Worm (Caenorhabditis elegans): ENCODE measurements around the gene R148.7.

DNA sequence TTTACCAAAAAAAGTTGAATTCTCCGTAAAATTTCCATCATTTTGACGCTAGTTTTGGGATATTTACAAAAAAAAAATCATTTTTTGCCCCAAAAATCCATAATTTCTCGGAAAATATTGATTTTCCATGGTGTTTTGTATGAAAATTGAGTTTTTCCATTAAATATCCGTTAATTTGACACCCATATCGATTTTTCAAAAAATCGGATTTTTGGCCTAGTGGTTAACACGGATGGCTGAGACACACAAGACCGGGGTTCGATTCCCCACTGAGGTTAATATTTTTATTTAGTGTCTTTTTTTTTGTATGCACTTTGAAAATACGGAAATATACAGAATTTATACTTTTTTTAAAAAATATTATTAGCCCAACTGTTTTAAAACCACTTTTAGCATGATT, 13.0 kb downstream of the R148.7 start:
- TF ChIP-seq ama-1 (optimal IDR thresholded peaks at IDR 0.05) = no peak
- no peak for TF ChIP-seq attf-4 (tag; optimal IDR thresholded peaks at IDR 0.05)
- TF ChIP-seq hif-1 (tag; optimal IDR thresholded peaks at IDR 0.05) = no peak
- no peak for TF ChIP-seq ceh-32 (tag; optimal IDR thresholded peaks at IDR 0.05; ENCODE audit: poor library complexity)
- TF ChIP-seq unc-62 (GFP tag; optimal IDR thresholded peaks at IDR 0.05 in 1 of 2) = no peak
- TF ChIP-seq unc-62 (tag; optimal IDR thresholded peaks at IDR 0.05) = no peak
- no peak for TF ChIP-seq daf-19 (GFP tag; conservative IDR thresholded peaks at IDR 0.05)
- no peak for TF ChIP-seq lsy-2 (tag; optimal IDR thresholded peaks at IDR 0.05)
- TF ChIP-seq mdl-1 (tag; optimal IDR thresholded peaks at IDR 0.05) = no peak
- no peak for TF ChIP-seq madf-9 (GFP tag; conservative IDR thresholded peaks at IDR 0.05)
- TF ChIP-seq lin-38 (GFP tag; IDR thresholded peaks at IDR 0.05) = no peak
- no peak for TF ChIP-seq mes-2 (tag; optimal IDR thresholded peaks at IDR 0.05; ENCODE audit: poor library complexity, severe bottlenecking)
